Fruit fly (Drosophila melanogaster) whole organism: Measurements from ENCODE around the gene CG12483.

Source experiments
- CG8478 ChIP-seq: fragments of >200 bp; optimal IDR thresholded peaks from 2 replicates; lab custom pipeline; 2018; ENCODE audit warnings: inconsistent platforms
- Dll ChIP-seq: fragments of >200 bp; optimal IDR thresholded peaks from 2 replicates; lab custom pipeline; 2017
- pan ChIP-seq: fragments of >200 bp; optimal IDR thresholded peaks from 2 replicates; lab custom pipeline; 2017
- usp ChIP-seq: fragments of >200 bp; optimal IDR thresholded peaks from 2 replicates; lab custom pipeline; 2017; ENCODE audit warnings: missing biosample characterization, missing genetic modification characterization, mixed read lengths

dm6 chr3L:130798-131150 is 32.6 kb upstream of the CG12483 start:
- no peak for TF ChIP-seq CG8478 (lab: Kevin White, UChicago)
- TF ChIP-seq usp (GFP tag; lab: Kevin White, UChicago): no peak
- no peak for TF ChIP-seq pan (lab: Kevin White, UChicago)
- TF ChIP-seq Dll (lab: Kevin White, UChicago): no peak
